Fruit fly (Drosophila melanogaster): ENCODE data around the gene CG33340.

Gene CG33340

DNA sequence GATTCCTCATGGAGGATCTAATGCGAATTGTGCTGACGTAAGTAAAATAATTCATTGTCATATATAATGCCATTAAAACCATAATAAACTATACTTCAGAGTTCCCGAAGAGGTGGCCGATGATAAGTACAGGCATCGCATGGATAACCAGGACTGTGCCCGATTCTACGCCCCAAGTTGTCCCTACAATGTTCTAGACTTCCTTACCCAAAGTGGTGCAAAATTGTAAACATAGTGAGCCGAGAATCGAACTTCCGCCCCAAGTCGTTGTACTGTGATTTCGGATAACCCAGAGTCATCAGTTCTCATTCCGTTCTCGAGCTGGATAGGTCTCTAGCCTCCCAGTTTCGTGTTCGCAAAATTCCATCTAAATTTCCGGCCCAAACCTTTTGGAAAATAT lies at the start of gene CG33340:
Gene CG33340, plus strand, starts transcription at position 301 of the 400 bp plus-strand sequence.
- TF ChIP-seq Bteb2 (GFP tag; optimal IDR thresholded peaks at IDR 0.05) (no peak), CG34422 (GFP tag; IDR thresholded peaks at IDR 0.05) (no peak), wor (GFP tag; IDR thresholded peaks at IDR 0.05) (no peak), CG2678 (tag; optimal IDR thresholded peaks at IDR 0.05) (no peak), HLH54F (GFP tag; optimal IDR thresholded peaks at IDR 0.05) (no peak), ttk (GFP tag; IDR thresholded peaks at IDR 0.05) (no peak), phol (tag; optimal IDR thresholded peaks at IDR 0.05) (no peak), CG7963 (GFP tag; IDR thresholded peaks at IDR 0.05; ENCODE audit: partially characterized antibody) (no peak), CG8388 (GFP tag; optimal IDR thresholded peaks at IDR 0.05) (no peak), NC2β (GFP tag; optimal IDR thresholded peaks at IDR 0.05) (no peak), ssp (GFP tag; IDR thresholded peaks at IDR 0.05) (no peak)

DNA sequence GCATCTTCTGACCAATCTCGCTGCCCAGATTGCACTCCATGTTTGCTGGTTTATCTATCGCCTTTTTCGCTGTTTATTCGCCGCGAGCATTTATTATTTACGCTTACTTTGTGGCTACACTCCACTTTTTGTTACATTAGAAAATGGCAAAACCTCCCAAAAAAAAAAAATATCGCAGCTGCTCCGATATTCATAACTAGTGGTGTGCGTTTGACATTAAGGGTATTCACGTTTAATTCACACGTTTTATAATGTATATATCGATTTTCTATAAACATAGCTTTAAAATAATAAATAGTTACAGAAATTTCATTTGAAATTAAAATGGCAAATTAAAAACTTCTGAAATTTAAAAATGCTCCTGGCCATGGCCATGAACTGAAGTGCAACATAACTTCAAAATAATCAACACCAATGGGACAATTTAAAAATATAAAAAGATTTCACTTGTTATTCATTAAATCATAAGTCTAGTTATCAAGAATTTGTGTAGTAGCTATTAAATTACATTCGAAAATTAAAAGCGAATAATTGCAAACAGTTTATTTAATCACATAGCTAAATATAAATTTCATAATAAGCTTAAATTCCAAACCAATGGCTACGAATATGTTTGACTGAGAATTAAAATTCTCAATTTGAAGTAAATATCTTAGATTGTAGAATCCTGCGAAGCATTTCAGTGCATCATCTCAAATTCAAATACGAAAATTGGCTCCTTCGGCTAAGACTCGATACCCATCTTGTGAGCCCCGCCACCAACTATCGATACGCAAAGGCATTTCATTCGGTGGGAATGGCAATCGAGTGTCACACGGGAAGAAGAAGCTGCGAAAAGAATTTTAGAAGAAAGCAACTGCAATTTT lies 44.5 kb upstream of the CG33340 start, which contains the start of the genes Nab2 and BRWD3:
Gene Nab2, minus strand, starts transcription at position 203 of the 866 bp plus-strand sequence.
Gene BRWD3, plus strand, starts transcription at position 784 of the 866 bp plus-strand sequence.
- peak; percentile 64 for TF ChIP-seq Scr (GFP tag; IDR thresholded peaks at IDR 0.05; ENCODE audit: partially characterized antibody)
- peak; percentile 49; the same call in 1 of the 2 replicates for TF ChIP-seq CG17328 (GFP tag; IDR thresholded peaks at IDR 0.05)
- TF ChIP-seq CG15073 (GFP tag; optimal IDR thresholded peaks at IDR 0.05) = no peak
- no peak for TF ChIP-seq MTF-1 (GFP tag; optimal IDR thresholded peaks at IDR 0.05; ENCODE audit: borderline replicate concordance)
- TF ChIP-seq CG4617 (GFP tag; optimal IDR thresholded peaks at IDR 0.05; ENCODE audit: borderline replicate concordance) = peak; percentile 39
- TF ChIP-seq B-H1 (GFP tag; IDR thresholded peaks at IDR 0.05) = no peak
- no peak for TF ChIP-seq CG14050 (GFP tag; IDR thresholded peaks at IDR 0.05)
- peak; percentile 24; the same call in 1 of the 3 replicates for TF ChIP-seq Aef1 (GFP tag; IDR thresholded peaks at IDR 0.05)
- TF ChIP-seq Doc3 (GFP tag; IDR thresholded peaks at IDR 0.05; ENCODE audit: partially characterized antibody) = peak; percentile 33
- TF ChIP-seq ara (GFP tag; IDR thresholded peaks at IDR 0.05) = 0 out of 2 replicates have a peak, but pooled peaks have one; percentile 50
- TF ChIP-seq Camta (GFP tag; optimal IDR thresholded peaks at IDR 0.05) = no peak
- peak; percentile 43 for TF ChIP-seq az2 (GFP tag; optimal IDR thresholded peaks at IDR 0.05)
- no peak for TF ChIP-seq Sox102F (GFP tag; optimal IDR thresholded peaks at IDR 0.05)
- TF ChIP-seq cg (GFP tag; optimal IDR thresholded peaks at IDR 0.05) = no peak
- no peak for TF ChIP-seq tap (tag; optimal IDR thresholded peaks at IDR 0.05)
- no peak for TF ChIP-seq h (optimal IDR thresholded peaks at IDR 0.05)
- peak; percentile 64 for TF ChIP-seq CG14710 (tag; optimal IDR thresholded peaks at IDR 0.05)
- peak; percentile 81 for TF ChIP-seq CG42726 (GFP tag; IDR thresholded peaks at IDR 0.05; ENCODE audit: partially characterized antibody)
- TF ChIP-seq sqz (GFP tag; optimal IDR thresholded peaks at IDR 0.05) = peak; percentile 50
- TF ChIP-seq Taf1 (GFP tag; IDR thresholded peaks at IDR 0.05) = no peak
- peak; percentile 30 for TF ChIP-seq Mad (GFP tag; optimal IDR thresholded peaks at IDR 0.05)
- peak; percentile 9 for TF ChIP-seq cato (GFP tag; optimal IDR thresholded peaks at IDR 0.05; ENCODE audit: borderline replicate concordance)
- TF ChIP-seq NK7.1 (GFP tag; optimal IDR thresholded peaks at IDR 0.05) = no peak
- no peak for TF ChIP-seq prd (optimal IDR thresholded peaks at IDR 0.05)
- peak; percentile 56 for TF ChIP-seq prd (GFP tag; IDR thresholded peaks at IDR 0.05)
- TF ChIP-seq CG12942 (GFP tag; optimal IDR thresholded peaks at IDR 0.05) = no peak
- TF ChIP-seq CG10979 (tag; optimal IDR thresholded peaks at IDR 0.05) = peak; percentile 13
- TF ChIP-seq peb (GFP tag; IDR thresholded peaks at IDR 0.05) = no peak
- no peak for TF ChIP-seq danr (GFP tag; IDR thresholded peaks at IDR 0.05)
- no peak for TF ChIP-seq CG6254 (GFP tag; optimal IDR thresholded peaks at IDR 0.05)
- TF ChIP-seq vnd (GFP tag; IDR thresholded peaks at IDR 0.05; ENCODE audit: partially characterized antibody) = peak; percentile 57
- no peak for TF ChIP-seq CG10462 (GFP tag; optimal IDR thresholded peaks at IDR 0.05)
- no peak for TF ChIP-seq nom (GFP tag; optimal IDR thresholded peaks at IDR 0.05)
- TF ChIP-seq CG6854 (GFP tag; optimal IDR thresholded peaks at IDR 0.05) = no peak
- TF ChIP-seq CG5180 (GFP tag; optimal IDR thresholded peaks at IDR 0.05) = no peak
- no peak for TF ChIP-seq CG2202 (tag; optimal IDR thresholded peaks at IDR 0.05)
- TF ChIP-seq zfh1 (GFP tag; IDR thresholded peaks at IDR 0.05) = 0 out of 3 replicates have a peak, but pooled peaks have one; percentile 37
